Fruit fly (Drosophila melanogaster) whole organism, prepupa: Measurements from ENCODE around the gene CG32855.
A peak's percentile ranks its signal among the peaks of the same experiment; 100 is the strongest.

Source experiments
- Blimp-1 ChIP-seq: fragments of 200-800 bp; sonication (Bioruptor generic); optimal IDR thresholded peaks from 3 replicates; lab custom pipeline; 2017; ENCODE audit warnings: missing biosample characterization, missing genetic modification characterization, mild to moderate bottlenecking, moderate library complexity, missing genetic modification reagents
- CG10631 ChIP-seq: fragments of 200-800 bp; sonication (Bioruptor generic); optimal IDR thresholded peaks from 2 replicates; lab custom pipeline; 2016; ENCODE audit warnings: missing biosample characterization, missing genetic modification characterization
- CG10669 ChIP-seq: fragments of 200-800 bp; sonication (Bioruptor generic); optimal IDR thresholded peaks from 3 replicates; lab custom pipeline; 2018; ENCODE audit warnings: missing biosample characterization, mild to moderate bottlenecking, missing genetic modification characterization, moderate library complexity
- CG11294 ChIP-seq: fragments of 200-800 bp; sonication (Bioruptor generic); IDR thresholded peaks from 2 replicates; pipeline ENCODE4 v1.3.6; 2022; ENCODE audit warnings: missing biosample characterization, missing genetic modification characterization
- CG11762 ChIP-seq: fragments of 200-800 bp; sonication (Bioruptor generic); optimal IDR thresholded peaks from 3 replicates; lab custom pipeline; 2016; ENCODE audit warnings: missing biosample characterization, missing genetic modification characterization; ENCODE audit not compliant: insufficient read depth
- CG15336 ChIP-seq: fragments of 200-800 bp; sonication (Bioruptor generic); IDR thresholded peaks from 2 replicates; pipeline ENCODE4 v1.3.6; 2022; ENCODE audit warnings: missing biosample characterization, missing genetic modification characterization
- CG3032 ChIP-seq: fragments of 200-800 bp; optimal IDR thresholded peaks from 2 replicates; lab custom pipeline; 2019; ENCODE audit warnings: missing biosample characterization, mild to moderate bottlenecking, missing genetic modification characterization, moderate library complexity
- CG31627 ChIP-seq: fragments of 200-800 bp; sonication (Bioruptor generic); optimal IDR thresholded peaks from 3 replicates; lab custom pipeline; 2016; ENCODE audit warnings: missing biosample characterization, missing genetic modification characterization
- CG32006 ChIP-seq: fragments of 200-800 bp; sonication (Bioruptor generic); optimal IDR thresholded peaks from 3 replicates; lab custom pipeline; 2017; ENCODE audit warnings: missing biosample characterization, mild to moderate bottlenecking, missing genetic modification characterization
- CG34406 ChIP-seq: fragments of 200-800 bp; sonication (Bioruptor generic); optimal IDR thresholded peaks from 3 replicates; lab custom pipeline; 2016; ENCODE audit warnings: missing biosample characterization, missing genetic modification characterization
- CG3919 ChIP-seq: fragments of 200-800 bp; sonication (Bioruptor generic); optimal IDR thresholded peaks from 3 replicates; lab custom pipeline; 2016; ENCODE audit warnings: missing biosample characterization, missing genetic modification characterization
- CG4318 ChIP-seq: fragments of 200-800 bp; sonication (Bioruptor generic); optimal IDR thresholded peaks from 3 replicates; lab custom pipeline; 2017; ENCODE audit warnings: missing biosample characterization, mild to moderate bottlenecking, missing genetic modification characterization
- CG6163 ChIP-seq: fragments of 200-800 bp; sonication (Bioruptor generic); IDR thresholded peaks from 3 replicates; pipeline ENCODE4 v1.3.6; 2022; ENCODE audit warnings: missing biosample characterization, missing genetic modification characterization
- CG6276 ChIP-seq: fragments of 200-800 bp; sonication (Bioruptor generic); optimal IDR thresholded peaks from 2 replicates; lab custom pipeline; 2017; ENCODE audit warnings: missing biosample characterization, mild to moderate bottlenecking, missing genetic modification characterization
- CG6792 ChIP-seq: fragments of 200-800 bp; sonication (Bioruptor generic); optimal IDR thresholded peaks from 3 replicates; lab custom pipeline; 2016; ENCODE audit warnings: missing biosample characterization, missing genetic modification characterization
- CG7368 ChIP-seq: fragments of 200-800 bp; sonication (Bioruptor generic); optimal IDR thresholded peaks from 3 replicates; lab custom pipeline; 2016; ENCODE audit warnings: missing biosample characterization, missing genetic modification characterization
- CG8119 ChIP-seq: fragments of 200-800 bp; sonication (Bioruptor generic); IDR thresholded peaks from 3 replicates; pipeline ENCODE4 v1.3.6; 2022; ENCODE audit warnings: missing biosample characterization, missing genetic modification characterization
- CG8319 ChIP-seq: fragments of 200-800 bp; sonication (Bioruptor generic); optimal IDR thresholded peaks from 3 replicates; lab custom pipeline; 2016; ENCODE audit warnings: missing biosample characterization, missing genetic modification characterization
- CG8632 ChIP-seq: fragments of 200-800 bp; sonication (Bioruptor generic); optimal IDR thresholded peaks from 3 replicates; lab custom pipeline; 2016; ENCODE audit warnings: missing biosample characterization, missing genetic modification characterization
- CG9139 ChIP-seq: fragments of 200-800 bp; sonication (Bioruptor generic); optimal IDR thresholded peaks from 3 replicates; lab custom pipeline; 2017; ENCODE audit warnings: missing biosample characterization, mild to moderate bottlenecking, missing genetic modification characterization
- Eip75B ChIP-seq: fragments of 200-800 bp; sonication (Bioruptor generic); optimal IDR thresholded peaks from 3 replicates; lab custom pipeline; 2016; ENCODE audit warnings: missing biosample characterization, missing genetic modification characterization
- Eip78C ChIP-seq: fragments of 200-800 bp; sonication (Bioruptor generic); peaks from one replicate; lab custom pipeline; 2016; ENCODE audit warnings: missing biosample characterization, missing genetic modification characterization
- Eip93F ChIP-seq: fragments of 200-800 bp; sonication (Bioruptor generic); optimal IDR thresholded peaks from 2 replicates; lab custom pipeline; 2016; ENCODE audit warnings: missing biosample characterization, mild to moderate bottlenecking, missing genetic modification characterization
- Ets21C ChIP-seq: fragments of 200-800 bp; sonication (Bioruptor generic); optimal IDR thresholded peaks from 3 replicates; lab custom pipeline; 2016; ENCODE audit warnings: missing biosample characterization, missing genetic modification characterization
- Hr38 ChIP-seq: sonication (Bioruptor generic); optimal IDR thresholded peaks from 2 replicates; lab custom pipeline; 2016; ENCODE audit warnings: missing biosample characterization, missing genetic modification characterization
- Hr39 ChIP-seq: fragments of 200-800 bp; sonication (Bioruptor generic); optimal IDR thresholded peaks from 2 replicates; lab custom pipeline; 2016; ENCODE audit warnings: missing biosample characterization, missing genetic modification characterization
- Hr4 ChIP-seq: fragments of 200-800 bp; sonication (Bioruptor generic); optimal IDR thresholded peaks from 3 replicates; lab custom pipeline; 2016; ENCODE audit warnings: missing biosample characterization, missing genetic modification characterization
- Lpt ChIP-seq: fragments of 200-800 bp; sonication (Bioruptor generic); optimal IDR thresholded peaks from 3 replicates; lab custom pipeline; 2016; ENCODE audit warnings: missing biosample characterization, missing genetic modification characterization
- Met ChIP-seq: fragments of 200-800 bp; sonication (Bioruptor generic); optimal IDR thresholded peaks from 3 replicates; lab custom pipeline; 2016; ENCODE audit warnings: missing biosample characterization, missing genetic modification characterization
- OdsH ChIP-seq: fragments of 200-800 bp; sonication (Bioruptor generic); optimal IDR thresholded peaks from 3 replicates; lab custom pipeline; 2016; ENCODE audit warnings: missing biosample characterization, missing genetic modification characterization
- Smox ChIP-seq: fragments of 200-800 bp; sonication (Bioruptor generic); optimal IDR thresholded peaks from 3 replicates; lab custom pipeline; 2016; ENCODE audit warnings: missing biosample characterization, missing genetic modification characterization
- Sox102F ChIP-seq: fragments of 200-800 bp; sonication (Bioruptor generic); optimal IDR thresholded peaks from 2 replicates; lab custom pipeline; 2016; ENCODE audit warnings: missing biosample characterization, mild to moderate bottlenecking, missing genetic modification characterization
- Sox14 ChIP-seq: fragments of 200-800 bp; sonication (Bioruptor generic); optimal IDR thresholded peaks from 3 replicates; lab custom pipeline; 2016; ENCODE audit warnings: missing biosample characterization, missing genetic modification characterization
- Sox15 ChIP-seq: fragments of 200-800 bp; sonication (Bioruptor generic); optimal IDR thresholded peaks from 3 replicates; lab custom pipeline; 2016; ENCODE audit warnings: missing biosample characterization, missing genetic modification characterization
- achi ChIP-seq: fragments of 200-800 bp; sonication (Bioruptor generic); optimal IDR thresholded peaks from 3 replicates; lab custom pipeline; 2016; ENCODE audit warnings: missing biosample characterization, missing genetic modification characterization
- cyc ChIP-seq: fragments of 200-800 bp; sonication (Bioruptor generic); optimal IDR thresholded peaks from 3 replicates; lab custom pipeline; 2016; ENCODE audit warnings: missing biosample characterization, missing genetic modification characterization
- dac ChIP-seq: fragments of 200-800 bp; sonication (Bioruptor generic); optimal IDR thresholded peaks from 2 replicates; lab custom pipeline; 2017; ENCODE audit warnings: missing biosample characterization, mild to moderate bottlenecking, missing genetic modification characterization
- dsx ChIP-seq: fragments of 200-800 bp; optimal IDR thresholded peaks from 3 replicates; lab custom pipeline; 2019; ENCODE audit warnings: missing biosample characterization, mild to moderate bottlenecking, missing genetic modification characterization, moderate library complexity; ENCODE audit not compliant: poor library complexity, severe bottlenecking
- eg ChIP-seq: fragments of 200-800 bp; sonication (Bioruptor generic); IDR thresholded peaks from 3 replicates; pipeline ENCODE4 v1.3.6; 2022; ENCODE audit warnings: missing biosample characterization, missing genetic modification characterization
- esn ChIP-seq: fragments of 200-800 bp; sonication (Bioruptor generic); optimal IDR thresholded peaks from 2 replicates; lab custom pipeline; 2016; ENCODE audit warnings: missing biosample characterization, mild to moderate bottlenecking, missing genetic modification characterization, moderate library complexity
- fd59A ChIP-seq: fragments of 200-800 bp; sonication (Bioruptor generic); optimal IDR thresholded peaks from 2 replicates; lab custom pipeline; 2017; ENCODE audit warnings: missing biosample characterization, mild to moderate bottlenecking, missing genetic modification characterization, missing genetic modification reagents
- fd85E ChIP-seq: fragments of 200-800 bp; sonication (Bioruptor generic); optimal IDR thresholded peaks from 3 replicates; lab custom pipeline; 2016; ENCODE audit warnings: missing biosample characterization, missing genetic modification characterization
- fkh ChIP-seq: fragments of 200-800 bp; sonication (Bioruptor generic); optimal IDR thresholded peaks from 3 replicates; lab custom pipeline; 2017; ENCODE audit warnings: missing biosample characterization, mild to moderate bottlenecking, missing genetic modification characterization, moderate library complexity
- net ChIP-seq: fragments of 200-800 bp; sonication (Bioruptor generic); optimal IDR thresholded peaks from 3 replicates; lab custom pipeline; 2016; ENCODE audit warnings: missing biosample characterization, missing genetic modification characterization
- pdm3 ChIP-seq: fragments of 200-800 bp; sonication (Bioruptor generic); optimal IDR thresholded peaks from 3 replicates; lab custom pipeline; 2016; ENCODE audit warnings: missing biosample characterization, missing genetic modification characterization
- salr ChIP-seq, 2 experiments: fragments of 200-800 bp; sonication (Bioruptor generic); optimal IDR thresholded peaks; 3 replicates each; lab custom pipeline; 2016 to 2018; ENCODE audit warnings: missing biosample characterization in 2 of 2, missing genetic modification characterization in 2 of 2, mild to moderate bottlenecking in 1 of 2
- spab ChIP-seq: fragments of 200-800 bp; sonication (Bioruptor generic); optimal IDR thresholded peaks from 2 replicates; lab custom pipeline; 2017; ENCODE audit warnings: missing biosample characterization, mild to moderate bottlenecking, missing genetic modification characterization, missing genetic modification reagents
- svp ChIP-seq: fragments of 200-800 bp; sonication (Bioruptor generic); peaks from one replicate; lab custom pipeline; 2016; ENCODE audit warnings: missing biosample characterization, missing genetic modification characterization
- topi ChIP-seq: fragments of 200-800 bp; sonication (Bioruptor generic); optimal IDR thresholded peaks from 3 replicates; lab custom pipeline; 2016; ENCODE audit warnings: missing biosample characterization, missing genetic modification characterization
- vri ChIP-seq: fragments of 200-800 bp; sonication (Bioruptor generic); optimal IDR thresholded peaks from 3 replicates; lab custom pipeline; 2016; ENCODE audit warnings: missing biosample characterization, mild to moderate bottlenecking, missing genetic modification characterization

Gene CG32855

DNA sequence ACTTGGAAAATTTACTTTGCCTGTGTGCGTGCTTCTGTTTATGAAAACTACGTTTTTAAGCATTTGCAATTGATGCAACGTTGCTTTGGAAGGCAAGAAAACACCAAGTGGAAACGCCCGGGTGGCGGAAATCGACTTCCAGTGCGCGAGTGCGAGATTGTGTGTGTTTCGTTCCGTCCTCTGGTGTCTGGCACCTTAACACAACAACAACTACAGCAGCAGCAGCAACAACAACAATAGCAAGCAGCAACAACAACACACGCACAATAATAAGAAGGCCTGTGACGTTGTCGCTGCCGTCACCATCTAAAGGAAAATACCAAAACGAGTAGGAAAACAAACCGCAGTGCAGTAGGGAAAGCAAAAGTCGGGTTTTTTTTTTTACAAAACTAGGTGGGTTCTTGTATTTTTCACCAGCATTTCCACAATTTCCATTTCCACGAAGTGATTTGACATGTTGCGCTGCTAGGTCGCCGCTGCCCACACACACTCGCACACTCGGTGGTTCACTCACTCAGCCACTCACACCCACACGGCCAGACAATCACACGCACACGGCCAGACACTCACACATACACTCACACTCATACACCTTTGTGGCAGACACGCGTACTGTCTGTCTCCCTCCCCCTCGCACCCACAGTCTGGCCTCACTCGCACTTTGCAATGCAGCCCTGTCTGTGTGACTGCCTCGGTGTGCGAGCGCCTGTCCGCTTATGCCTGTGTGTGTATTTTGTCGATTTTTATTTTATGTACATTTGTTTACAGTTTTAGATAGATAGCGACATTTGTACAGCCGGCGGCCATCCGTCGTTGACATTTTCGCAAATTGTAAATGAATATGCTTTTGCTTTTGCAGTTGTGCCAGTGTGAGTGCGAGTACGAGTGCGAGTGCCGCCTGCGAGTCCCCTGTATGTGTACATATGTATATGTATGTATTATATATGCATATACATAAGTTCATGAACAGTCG lies 18.8 kb upstream of the CG32855 start:
- TF ChIP-seq CG10631 (GFP tag; lab: Kevin White, UChicago) (no peak), CG32006 (GFP tag; lab: Kevin White, UChicago) (peak; percentile 46), Sox14 (GFP tag; lab: Kevin White, UChicago) (peak; percentile 89), Lpt (peak; percentile 76), eg (GFP tag; lab: Robert Waterston, UW) (peak; percentile 39; the same call in 1 of the 3 replicates), Met (GFP tag; lab: Kevin White, UChicago) (peak; percentile 59), Blimp-1 (GFP tag; lab: Kevin White, UChicago) (no peak), CG8632 (no peak), CG7368 (no peak), Hr39 (GFP tag; lab: Kevin White, UChicago) (no peak), CG4318 (GFP tag; lab: Kevin White, UChicago) (no peak), pdm3 (peak; percentile 25), fd85E (GFP tag; lab: Kevin White, UChicago) (peak; percentile 52), CG6276 (GFP tag; lab: Kevin White, UChicago) (peak; percentile 63), OdsH (GFP tag; lab: Kevin White, UChicago) (peak; percentile 31), CG31627 (GFP tag; lab: Kevin White, UChicago) (no peak), CG3919 (GFP tag; lab: Kevin White, UChicago) (peak; percentile 49), CG8319 (GFP tag; lab: Kevin White, UChicago) (no peak), Eip93F (GFP tag; lab: Kevin White, UChicago) (peak; percentile 38), CG3032 (tag; lab: Kevin White, UChicago) (peak; percentile 3), dac (GFP tag; lab: Kevin White, UChicago) (peak; percentile 7), Eip75B (peak; percentile 66), net (GFP tag; lab: Kevin White, UChicago) (peak; percentile 49), CG9139 (GFP tag; lab: Kevin White, UChicago) (peak; percentile 12), CG6792 (GFP tag; lab: Kevin White, UChicago) (no peak), Smox (peak; percentile 33), CG11762 (no peak), Sox102F (GFP tag; lab: Kevin White, UChicago) (peak; percentile 27), Ets21C (GFP tag; lab: Kevin White, UChicago) (no peak), cyc (GFP tag; lab: Kevin White, UChicago) (peak; percentile 10), fd59A (GFP tag; lab: Kevin White, UChicago) (no peak), svp (GFP tag; lab: Kevin White, UChicago) (peak; percentile 97), Eip78C (GFP tag; lab: Kevin White, UChicago) (peak; percentile 87), vri (peak; percentile 82), CG11294 (peak; percentile 18; the same call in 1 of the 2 replicates), topi (GFP tag; lab: Kevin White, UChicago) (peak; percentile 26), Hr38 (GFP tag; lab: Kevin White, UChicago) (no peak), CG6163 (GFP tag; lab: Robert Waterston, UW) (peak; percentile 59; the same call in 2 of the 3 replicates), achi (GFP tag; lab: Kevin White, UChicago) (peak; percentile 47), CG15336 (peak; percentile 55; the same call in 1 of the 2 replicates), CG8119 (no peak; the same call in 1 of the 3 replicates), salr (GFP tag; optimal IDR thresholded peaks at IDR 0.05; lab: Kevin White, UChicago) (no peak), esn (peak; percentile 46), spab (GFP tag; lab: Kevin White, UChicago) (no peak), Hr4 (GFP tag; lab: Kevin White, UChicago) (peak; percentile 40), fkh (GFP tag; lab: Kevin White, UChicago) (peak; percentile 96), dsx (GFP tag; lab: Kevin White, UChicago) (peak; percentile 59), CG34406 (peak; percentile 21), CG10669 (GFP tag; lab: Kevin White, UChicago) (no peak), Sox15 (no peak)
